Worm (Caenorhabditis elegans) whole organism, young adult: ENCODE measurements around the gene C16D9.5.

Source experiments
- B0035.1 ChIP-seq: sonication (generic microtip); optimal IDR thresholded peaks from 2 replicates; lab custom pipeline; 2016; ENCODE audit warnings: missing genetic modification characterization, mild to moderate bottlenecking, missing compliant biosample characterization, missing genotype, missing genetic modification reagents
- B0261.1 ChIP-seq: sonication (generic microtip); optimal IDR thresholded peaks from 2 replicates; lab custom pipeline; 2016; ENCODE audit warnings: mild to moderate bottlenecking, missing genetic modification characterization, moderate library complexity, missing compliant biosample characterization
- F22D6.2 ChIP-seq: sonication (generic microtip); optimal IDR thresholded peaks from 2 replicates; lab custom pipeline; 2016; ENCODE audit warnings: mild to moderate bottlenecking, missing genetic modification characterization, missing compliant biosample characterization
- F23B12.7 ChIP-seq: sonication (generic microtip); optimal IDR thresholded peaks from 2 replicates; lab custom pipeline; 2017; ENCODE audit warnings: missing genetic modification characterization, mild to moderate bottlenecking, missing compliant biosample characterization, antibody characterized with exemption, moderate library complexity; ENCODE audit not compliant: insufficient read depth
- F39B2.1 ChIP-seq: fragments of 200-800 bp; sonication (Bioruptor generic); IDR thresholded peaks from 2 replicates; pipeline ENCODE4 v1.3.6; 2022; ENCODE audit warnings: missing genetic modification reagents, missing genetic modification characterization, missing compliant biosample characterization
- F55B11.4 ChIP-seq: sonication (generic microtip); optimal IDR thresholded peaks from 2 replicates; lab custom pipeline; 2016; ENCODE audit warnings: missing compliant biosample characterization, missing genetic modification characterization, borderline replicate concordance; ENCODE audit not compliant: insufficient read depth
- K11D2.4 ChIP-seq: fragments of 200-800 bp; sonication (Bioruptor generic); IDR thresholded peaks from 2 replicates; pipeline ENCODE4 v1.3.6; 2022; ENCODE audit warnings: missing genetic modification reagents, missing genetic modification characterization, missing compliant biosample characterization
- K12H6.12 ChIP-seq: fragments of 200-800 bp; sonication (Bioruptor generic); optimal IDR thresholded peaks from 2 replicates; lab custom pipeline; 2018; ENCODE audit warnings: mild to moderate bottlenecking, missing genetic modification characterization, missing compliant biosample characterization
- T26A5.8 ChIP-seq: sonication (generic microtip); optimal IDR thresholded peaks from 2 replicates; lab custom pipeline; 2016; ENCODE audit warnings: missing genetic modification characterization, missing compliant biosample characterization
- Y53G8AR.9 ChIP-seq: fragments of 200-800 bp; sonication (Bioruptor generic); conservative IDR thresholded peaks from 2 replicates; pipeline ENCODE4 v1.3.6; 2022; ENCODE audit warnings: missing genetic modification reagents, missing genetic modification characterization, missing compliant biosample characterization
- Y56A3A.18 ChIP-seq: fragments of 200-800 bp; sonication (Bioruptor generic); IDR thresholded peaks from 2 replicates; pipeline ENCODE4 v1.3.6; 2022; ENCODE audit warnings: missing genetic modification reagents, missing genetic modification characterization, missing compliant biosample characterization
- Y67H2A.10 ChIP-seq: fragments of 200-800 bp; sonication (Bioruptor generic); conservative IDR thresholded peaks from 2 replicates; pipeline ENCODE4 v1.3.6; 2022; ENCODE audit warnings: missing genetic modification reagents, missing genetic modification characterization, missing compliant biosample characterization
- attf-3 ChIP-seq: fragments of 200-800 bp; sonication (Bioruptor generic); conservative IDR thresholded peaks from 2 replicates; pipeline ENCODE4 v1.3.6; 2022; ENCODE audit warnings: missing genetic modification reagents, missing genetic modification characterization, missing compliant biosample characterization
- attf-5 ChIP-seq: fragments of 200-800 bp; sonication (Bioruptor generic); optimal IDR thresholded peaks from 2 replicates; lab custom pipeline; 2018; ENCODE audit warnings: mild to moderate bottlenecking, missing genetic modification characterization, missing compliant biosample characterization
- ceh-58 ChIP-seq: fragments of 200-800 bp; sonication (Bioruptor generic); IDR thresholded peaks from 2 replicates; pipeline ENCODE4 v1.3.6; 2022; ENCODE audit warnings: missing genetic modification characterization, missing compliant biosample characterization
- ceh-91 ChIP-seq: fragments of 200-800 bp; sonication (Bioruptor generic); IDR thresholded peaks from 2 replicates; pipeline ENCODE4 v1.3.6; 2022; ENCODE audit warnings: missing genetic modification reagents, missing genetic modification characterization, missing compliant biosample characterization
- die-1 ChIP-seq: sonication (generic microtip); optimal IDR thresholded peaks from 2 replicates; lab custom pipeline; 2016; ENCODE audit warnings: missing genotype, mild to moderate bottlenecking, missing genetic modification characterization, missing compliant biosample characterization
- dox-1 ChIP-seq: fragments of 200-800 bp; sonication (Bioruptor generic); IDR thresholded peaks from 2 replicates; pipeline ENCODE4 v1.3.6; 2022; ENCODE audit warnings: missing genetic modification reagents, missing genetic modification characterization, missing compliant biosample characterization
- dpl-1 ChIP-seq: fragments of 150-350 bp; optimal IDR thresholded peaks from 2 replicates; lab custom pipeline; 2014; ENCODE audit warnings: missing biosample characterization, missing genetic modification reagents, missing genetic modification characterization
- ekl-4 ChIP-seq: fragments of 200-800 bp; sonication (Bioruptor generic); IDR thresholded peaks from 2 replicates; pipeline ENCODE4 v1.3.6; 2022; ENCODE audit warnings: missing genetic modification reagents, missing genetic modification characterization, missing compliant biosample characterization
- him-1 ChIP-seq: sonication (generic microtip); optimal IDR thresholded peaks from 2 replicates; lab custom pipeline; 2016; ENCODE audit warnings: missing genotype, missing genetic modification reagents, missing genetic modification characterization, missing compliant biosample characterization
- lin-40 ChIP-seq: sonication (generic microtip); optimal IDR thresholded peaks from 2 replicates; lab custom pipeline; 2016; ENCODE audit warnings: missing genetic modification characterization, mild to moderate bottlenecking, missing compliant biosample characterization, missing genotype, missing genetic modification reagents
- madf-3 ChIP-seq: fragments of 200-800 bp; sonication (Bioruptor generic); IDR thresholded peaks from 2 replicates; pipeline ENCODE4 v1.3.6; 2022; ENCODE audit warnings: missing genetic modification reagents, missing genetic modification characterization, missing compliant biosample characterization
- madf-8 ChIP-seq: fragments of 200-800 bp; sonication (Bioruptor generic); conservative IDR thresholded peaks from 2 replicates; pipeline ENCODE4 v1.3.6; 2022; ENCODE audit warnings: missing genetic modification reagents, missing genetic modification characterization, missing compliant biosample characterization
- nfya-1 ChIP-seq: sonication (generic microtip); optimal IDR thresholded peaks from 2 replicates; lab custom pipeline; 2017; ENCODE audit warnings: antibody characterized with exemption, missing compliant biosample characterization, missing genetic modification characterization, borderline replicate concordance; ENCODE audit not compliant: insufficient read depth
- nfyb-1 ChIP-seq: fragments of 200-800 bp; sonication (Bioruptor generic); IDR thresholded peaks from 2 replicates; pipeline ENCODE4 v1.3.6; 2022; ENCODE audit warnings: missing genetic modification reagents, missing genetic modification characterization, missing compliant biosample characterization
- nhr-27 ChIP-seq: fragments of 200-800 bp; sonication (Bioruptor generic); optimal IDR thresholded peaks from 2 replicates; lab custom pipeline; 2018; ENCODE audit warnings: mild to moderate bottlenecking, missing genetic modification characterization, moderate library complexity, missing compliant biosample characterization
- nhr-80 ChIP-seq: sonication (generic microtip); optimal IDR thresholded peaks from 2 replicates; lab custom pipeline; 2016; ENCODE audit warnings: missing genetic modification characterization, missing compliant biosample characterization
- pbrm-1 ChIP-seq: fragments of 200-800 bp; sonication (Bioruptor generic); IDR thresholded peaks from 2 replicates; pipeline ENCODE4 v1.3.6; 2022; ENCODE audit warnings: missing genetic modification reagents, missing genetic modification characterization, missing compliant biosample characterization
- rec-8 ChIP-seq, 2 experiments: sonication (generic microtip); optimal IDR thresholded peaks; 2 replicates each; lab custom pipeline; 2016; ENCODE audit warnings: mild to moderate bottlenecking in 2 of 2, missing genetic modification characterization in 2 of 2, missing genetic modification reagents in 2 of 2, missing genotype in 2 of 2, missing biosample characterization in 1 of 2, missing compliant biosample characterization in 1 of 2, moderate library complexity in 1 of 2
- snpc-3.4 ChIP-seq: sonication (generic microtip); optimal IDR thresholded peaks from 2 replicates; lab custom pipeline; 2017; ENCODE audit warnings: missing genetic modification characterization, mild to moderate bottlenecking, missing compliant biosample characterization, antibody characterized with exemption, moderate library complexity, missing genotype, missing genetic modification reagents
- ztf-18 ChIP-seq: sonication (generic microtip); optimal IDR thresholded peaks from 2 replicates; lab custom pipeline; 2016; ENCODE audit warnings: missing genotype, mild to moderate bottlenecking, missing genetic modification characterization, missing compliant biosample characterization
- ztf-25 ChIP-seq: fragments of 200-800 bp; sonication (Bioruptor generic); IDR thresholded peaks from 2 replicates; pipeline ENCODE4 v1.3.6; 2022; ENCODE audit warnings: missing genetic modification reagents, missing genetic modification characterization, missing compliant biosample characterization

Gene C16D9.5

DNA sequence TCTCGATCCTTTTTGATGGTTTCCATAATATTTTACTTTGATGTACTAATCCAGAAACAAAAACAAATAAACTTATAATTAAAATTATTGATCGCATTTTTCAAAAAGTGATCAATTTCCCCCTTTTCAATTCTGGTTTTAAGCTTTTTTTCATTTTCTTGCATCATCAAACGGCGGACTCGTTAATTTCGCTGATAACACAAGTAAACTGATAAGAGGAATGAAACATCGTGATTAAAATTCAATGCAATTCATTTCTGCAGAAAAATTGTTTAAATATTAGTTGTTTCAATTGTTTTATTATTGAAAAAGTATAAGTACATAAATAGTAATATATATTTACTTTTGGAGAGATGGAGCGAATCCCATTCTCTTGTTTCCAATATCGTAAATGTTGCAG lies 21.9 kb upstream of the C16D9.5 start (continued):
- TF ChIP-seq B0035.1 = no peak
- TF ChIP-seq nhr-80 (tag; lab: Kevin White, UChicago) = peak; percentile 71
- no peak for TF ChIP-seq nhr-27 (tag; lab: Kevin White, UChicago)

DNA sequence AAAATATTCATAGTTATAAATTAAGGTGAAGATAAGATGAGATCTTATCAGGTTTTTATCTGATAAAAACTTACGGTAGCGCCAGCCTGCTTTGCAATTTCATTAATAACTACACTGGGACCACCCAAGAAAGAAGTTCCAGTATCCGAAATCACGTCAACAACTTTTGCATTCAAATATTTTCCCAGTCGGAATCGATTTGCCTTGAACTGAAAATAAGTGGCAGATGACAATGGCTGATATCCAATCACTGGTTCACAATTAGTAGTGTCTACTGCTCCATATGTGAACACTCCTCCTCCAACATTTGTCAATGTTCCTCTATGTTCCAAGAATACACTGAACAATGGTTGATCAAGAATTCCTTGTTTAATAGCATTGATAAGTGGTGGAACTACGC lies 20.9 kb upstream of the C16D9.5 start, which contains the start of gene F21F8.5:
TSS of gene F21F8.5 (minus strand) at position 101 of the 400 bp plus-strand sequence.
- TF ChIP-seq snpc-3.4 (tag; lab: Kevin White, UChicago) (no peak), attf-5 (GFP tag; lab: Kevin White, UChicago) (no peak), ekl-4 (GFP tag; lab: Robert Waterston, UW) (no peak), madf-8 (GFP tag; lab: Robert Waterston, UW) (no peak), dox-1 (GFP tag; lab: Robert Waterston, UW) (no peak), B0261.1 (tag; lab: Kevin White, UChicago) (no peak), attf-3 (GFP tag; lab: Robert Waterston, UW) (no peak), him-1 (tag; lab: Kevin White, UChicago) (no peak), Y67H2A.10 (GFP tag; lab: Robert Waterston, UW) (no peak), nfya-1 (no peak), die-1 (no peak), ztf-18 (tag; lab: Kevin White, UChicago) (no peak), pbrm-1 (GFP tag; lab: Robert Waterston, UW) (no peak)

DNA sequence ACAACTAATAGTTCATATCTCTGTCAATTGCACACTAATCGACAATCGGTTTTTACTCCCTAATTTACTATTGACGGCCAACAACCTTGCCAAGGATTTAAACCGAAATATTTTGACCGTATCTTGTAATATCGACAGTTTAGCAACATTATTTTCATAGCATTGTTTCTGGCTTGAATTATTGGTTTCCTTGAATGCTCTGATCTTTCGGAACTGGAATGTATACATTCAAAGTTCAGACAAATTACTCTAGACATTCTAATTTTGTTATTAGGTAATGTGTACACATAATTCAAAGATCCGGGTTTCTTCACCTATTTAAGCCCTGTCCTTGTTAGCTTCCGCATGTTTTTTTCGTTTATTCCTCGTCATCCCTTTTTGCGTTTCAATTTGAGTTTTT lies 18.6 kb upstream of the C16D9.5 start, which contains the start of gene C16D9.9:
TSS of gene C16D9.9 (plus strand) at position 301 of the 400 bp plus-strand sequence.
- TF ChIP-seq ztf-25 (GFP tag; lab: Robert Waterston, UW) (no peak), nfyb-1 (no peak)

DNA sequence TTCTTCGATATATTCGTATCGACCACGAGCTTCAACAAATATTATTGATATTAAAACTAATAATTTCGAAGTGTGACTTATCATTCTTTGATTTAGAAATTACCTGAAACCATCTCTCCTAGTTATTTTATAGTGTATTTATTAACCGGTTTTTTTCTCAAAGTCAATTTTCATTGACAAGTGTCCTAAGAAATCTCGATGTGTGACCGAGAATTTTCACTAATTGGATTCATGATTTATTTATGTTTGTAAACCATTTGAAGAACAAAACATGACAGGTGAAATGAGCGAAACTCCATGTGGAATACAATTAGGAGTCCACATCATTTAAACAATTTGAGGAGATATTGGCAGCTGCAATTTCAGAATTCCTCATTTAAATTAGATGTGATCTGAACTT lies 18.1 kb upstream of the C16D9.5 start, which contains the start of gene C16D9.8:
TSS of gene C16D9.8 (minus strand) at position 101 of the 400 bp plus-strand sequence.
- TF ChIP-seq die-1 (no peak), ztf-18 (tag; lab: Kevin White, UChicago) (no peak), K12H6.12 (tag; lab: Kevin White, UChicago) (no peak), ceh-91 (GFP tag; lab: Robert Waterston, UW) (no peak), lin-40 (tag; lab: Kevin White, UChicago) (no peak), F55B11.4 (no peak), dpl-1 (GFP tag; lab: Kevin White, UChicago) (no peak), Y53G8AR.9 (no peak), K11D2.4 (GFP tag; lab: Robert Waterston, UW) (no peak), T26A5.8 (no peak), madf-3 (GFP tag; lab: Robert Waterston, UW) (no peak), F23B12.7 (tag; lab: Kevin White, UChicago) (no peak), rec-8 (tag; optimal IDR thresholded peaks at IDR 0.05; lab: Kevin White, UChicago) (no peak), F22D6.2 (tag; lab: Kevin White, UChicago) (no peak), F39B2.1 (GFP tag; lab: Robert Waterston, UW) (no peak), ceh-58 (GFP tag; lab: Robert Waterston, UW) (no peak), Y56A3A.18 (GFP tag; lab: Robert Waterston, UW) (no peak)
